Worm (Caenorhabditis elegans) whole organism, L4 larva: ENCODE data around the gene fbxa-137.

Experiments used
- ceh-82 ChIP-seq: sonication (generic microtip); optimal IDR thresholded peaks from 2 replicates; lab custom pipeline; 2017; ENCODE audit warnings: missing biosample characterization, missing genetic modification characterization
- ctbp-1 ChIP-seq: fragments of 200-800 bp; sonication (Bioruptor generic); IDR thresholded peaks from 2 replicates; pipeline ENCODE4 v1.3.6; 2022; ENCODE audit warnings: missing genetic modification reagents, missing genetic modification characterization, missing compliant biosample characterization
- dmd-9 ChIP-seq: fragments of 200-800 bp; sonication (Bioruptor generic); IDR thresholded peaks from 2 replicates; pipeline ENCODE4 v1.3.6; 2022; ENCODE audit warnings: missing genetic modification reagents, missing genetic modification characterization, missing compliant biosample characterization
- hlh-11 ChIP-seq: fragments of 200-800 bp; sonication (Bioruptor generic); optimal IDR thresholded peaks from 2 replicates; lab custom pipeline; 2018; ENCODE audit warnings: mild to moderate bottlenecking, missing genetic modification characterization, missing compliant biosample characterization
- mdl-1 ChIP-seq, 2 experiments: fragments of 150-350 bp in 1 of 2; sonication (generic microtip) in 1 of 2; optimal IDR thresholded peaks; 2 replicates each; lab custom pipeline; 2014 to 2017; ENCODE audit warnings: missing biosample characterization in 2 of 2, missing genetic modification characterization in 2 of 2
- nhr-76 ChIP-seq: fragments of 150-350 bp; optimal IDR thresholded peaks from 2 replicates; lab custom pipeline; 2014; ENCODE audit warnings: missing biosample characterization, missing genetic modification characterization
- nhr-77 ChIP-seq: fragments of 150-350 bp; optimal IDR thresholded peaks from 2 replicates; lab custom pipeline; 2014; ENCODE audit warnings: missing biosample characterization, missing genetic modification characterization
- snpc-1.2 ChIP-seq: fragments of 200-800 bp; sonication (Bioruptor generic); IDR thresholded peaks from 2 replicates; pipeline ENCODE4 v1.3.6; 2022; ENCODE audit warnings: missing genetic modification reagents, missing genetic modification characterization, missing compliant biosample characterization

DNA sequence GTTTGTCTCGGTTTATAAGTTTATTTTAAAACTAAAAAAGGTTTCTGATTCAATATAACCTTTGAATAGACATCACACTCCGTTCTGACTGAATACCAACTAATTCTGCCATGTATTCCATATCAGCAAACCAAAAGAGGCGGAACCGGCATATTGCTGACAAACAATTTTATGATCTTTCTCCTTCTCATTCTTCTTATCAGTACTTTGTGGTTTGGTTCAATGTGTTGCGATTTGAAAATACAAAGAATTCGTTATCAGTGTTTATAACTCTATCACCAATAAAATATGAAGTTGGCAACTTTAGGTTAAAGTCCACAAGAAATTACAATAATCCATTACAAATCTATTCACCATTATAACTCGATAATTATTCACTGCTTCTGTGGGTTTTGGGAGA lies 45.6 kb downstream of the fbxa-137 start:
- no peak for TF ChIP-seq snpc-1.2 (GFP tag; lab: Robert Waterston, UW)
- no peak for TF ChIP-seq ceh-82 (tag; lab: Kevin White, UChicago)
- no peak for TF ChIP-seq ctbp-1 (GFP tag; lab: Robert Waterston, UW)
- no peak for TF ChIP-seq dmd-9 (GFP tag; lab: Robert Waterston, UW)
- peak; percentile 91 for TF ChIP-seq nhr-77 (tag; lab: Kevin White, UChicago)
- TF ChIP-seq nhr-76 (tag; lab: Kevin White, UChicago) = no peak
- TF ChIP-seq hlh-11 (tag; lab: Kevin White, UChicago) = peak; percentile 74
- TF ChIP-seq mdl-1 (tag; optimal IDR thresholded peaks at IDR 0.05; lab: Kevin White, UChicago) = no peak
